Worm (Caenorhabditis elegans) whole organism, midembryonic: Measurements from ENCODE around the gene clpp-1.

Experiments used
- cog-1 ChIP-seq: sonication (generic microtip); optimal IDR thresholded peaks from 2 replicates; lab custom pipeline; 2016; ENCODE audit warnings: missing genetic modification characterization, missing compliant biosample characterization
- flt-1 ChIP-seq: fragments of 200-800 bp; sonication (Bioruptor generic); IDR thresholded peaks from 2 replicates; pipeline ENCODE4 v1.3.6; 2022; ENCODE audit warnings: missing genetic modification characterization, missing compliant biosample characterization
- med-1 ChIP-seq: sonication (generic microtip); optimal IDR thresholded peaks from 2 replicates; lab custom pipeline; 2017; ENCODE audit warnings: missing genetic modification characterization, mild to moderate bottlenecking, missing compliant biosample characterization, antibody characterized with exemption, missing genetic modification reagents; ENCODE audit not compliant: insufficient read depth
- tab-1 ChIP-seq: fragments of 200-800 bp; sonication (Bioruptor generic); IDR thresholded peaks from 2 replicates; pipeline ENCODE4 v1.3.6; 2022; ENCODE audit warnings: missing genetic modification characterization, missing compliant biosample characterization
- ztf-23 ChIP-seq: fragments of 200-800 bp; sonication (Bioruptor generic); IDR thresholded peaks from 2 replicates; pipeline ENCODE4 v1.3.6; 2022; ENCODE audit warnings: missing genetic modification reagents, missing genetic modification characterization, missing compliant biosample characterization
- ztf-29 ChIP-seq: fragments of 200-800 bp; sonication (Bioruptor generic); IDR thresholded peaks from 2 replicates; pipeline ENCODE4 v1.3.6; 2022; ENCODE audit warnings: missing genetic modification reagents, missing genetic modification characterization, missing compliant biosample characterization

ce11 chrII:10284991-10285390 is 17.7 kb downstream of the clpp-1 start:
- TF ChIP-seq cog-1 (tag; lab: Kevin White, UChicago), result no peak
- no peak for TF ChIP-seq ztf-29
- no peak for TF ChIP-seq med-1 (GFP tag; lab: Kevin White, UChicago)
- TF ChIP-seq flt-1 (GFP tag; lab: Robert Waterston, UW), result no peak
- no peak for TF ChIP-seq tab-1 (GFP tag; lab: Robert Waterston, UW)
- no peak for TF ChIP-seq ztf-23 (GFP tag; lab: Robert Waterston, UW)
